Worm (Caenorhabditis elegans) whole organism, L1 larva: ENCODE data around the gene scl-5.

Experiments
- skn-1 ChIP-seq: fragments of 150-350 bp; optimal IDR thresholded peaks from 2 replicates; lab custom pipeline; 2014; ENCODE audit warnings: missing biosample characterization, missing genetic modification characterization
- unc-62 ChIP-seq: fragments of 150-350 bp; optimal IDR thresholded peaks from 2 replicates; lab custom pipeline; 2014; ENCODE audit warnings: missing biosample characterization, missing genetic modification reagents, missing genetic modification characterization

DNA sequence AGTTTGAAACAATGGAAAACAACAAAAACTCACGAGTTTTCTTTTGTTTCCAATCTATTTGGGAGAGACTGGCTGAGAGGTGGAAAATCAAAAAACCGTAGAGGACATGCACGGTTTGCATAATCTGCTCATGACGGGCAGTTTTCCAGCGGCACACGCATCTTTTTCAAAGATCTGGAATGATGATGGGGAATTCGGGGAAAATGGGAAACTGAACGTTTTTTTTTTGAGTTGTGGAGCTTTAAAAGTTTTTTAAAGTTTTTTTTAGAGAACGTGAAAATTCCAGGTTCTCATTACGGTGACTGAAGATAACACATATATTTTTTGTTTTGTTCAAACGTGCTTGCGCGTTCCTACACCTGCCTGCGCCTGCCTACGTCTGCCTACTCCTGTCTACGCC lies 12.8 kb downstream of the scl-5 start, which contains the start of gene C39E9.7:
- TF ChIP-seq unc-62: no peak
- TF ChIP-seq skn-1 (tag; lab: Kevin White, UChicago): no peak
